Fruit fly (Drosophila melanogaster): ENCODE measurements around the gene CG32572.

CG32572 gene

DNA sequence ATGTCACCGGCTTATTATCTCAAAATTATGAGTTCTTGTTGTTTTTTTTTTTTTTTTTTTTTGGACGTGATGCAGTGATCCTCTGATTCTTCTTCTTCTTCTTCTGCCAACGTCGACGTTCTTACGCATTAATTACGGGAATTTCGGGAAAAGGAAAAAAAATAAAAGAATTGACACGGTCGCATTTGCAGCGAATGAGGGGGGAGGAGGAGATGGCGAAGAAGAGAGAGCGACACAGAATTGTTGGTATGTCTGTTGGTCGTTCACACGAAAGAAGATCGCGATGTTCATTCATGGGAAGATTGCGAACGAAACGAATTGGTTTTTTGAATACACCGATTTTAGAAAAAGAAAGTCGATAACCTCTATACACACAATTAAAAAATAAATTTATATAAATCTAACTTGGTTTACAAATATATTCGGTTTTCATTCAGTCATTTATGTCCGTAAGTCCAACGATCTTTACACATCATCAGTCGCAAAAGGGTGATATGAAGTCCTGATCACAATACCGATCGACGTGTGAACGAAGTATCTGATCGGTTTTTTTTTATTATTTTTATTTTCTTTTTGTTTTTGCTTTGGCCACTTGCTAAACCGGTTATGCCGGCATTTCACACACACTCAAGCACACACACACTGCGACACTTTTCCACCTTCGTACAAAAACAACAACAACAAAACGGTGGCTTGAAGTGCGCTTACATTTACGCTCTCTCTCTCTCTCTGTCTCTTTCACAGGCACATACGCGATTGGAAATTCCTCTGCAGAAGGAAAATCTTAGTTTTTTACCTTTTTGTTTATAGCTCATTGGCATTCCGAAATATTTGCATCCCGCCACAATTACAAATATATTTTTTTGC, 30.0 kb downstream of the CG32572 start (continued):
- peak; percentile 63 for TF ChIP-seq Vsx2 (GFP tag; optimal IDR thresholded peaks at IDR 0.05; ENCODE audit: partially characterized antibody)
- peak; percentile 28 for TF ChIP-seq Hr83 (GFP tag; optimal IDR thresholded peaks at IDR 0.05; ENCODE audit: poor library complexity, severe bottlenecking)
- TF ChIP-seq psq (GFP tag; optimal IDR thresholded peaks at IDR 0.05), result peak; percentile 86
- peak; percentile 1 for TF ChIP-seq dsf (GFP tag; optimal IDR thresholded peaks at IDR 0.05; ENCODE audit: borderline replicate concordance)
- TF ChIP-seq CG9705 (GFP tag; optimal IDR thresholded peaks at IDR 0.05), result peak; percentile 81

dm6 chrX:16751579-16752156, 30.7 kb downstream of the CG32572 start, which contains the start of gene goe:
TSS of gene goe (minus strand) at chrX:16751910.
- TF ChIP-seq usp (GFP tag; optimal IDR thresholded peaks at IDR 0.05) (no peak), h (GFP tag; optimal IDR thresholded peaks at IDR 0.05) (peak; percentile 68), ey (GFP tag; optimal IDR thresholded peaks at IDR 0.05) (peak; percentile 72), brk (GFP tag; optimal IDR thresholded peaks at IDR 0.05) (peak; percentile 54), CG32264 (GFP tag; optimal IDR thresholded peaks at IDR 0.05) (peak; percentile 43), woc (GFP tag; optimal IDR thresholded peaks at IDR 0.05) (peak; percentile 33), HLH106 (tag; optimal IDR thresholded peaks at IDR 0.05) (peak; percentile 59), Abd-B (GFP tag; optimal IDR thresholded peaks at IDR 0.05) (no peak), Jra (GFP tag; optimal IDR thresholded peaks at IDR 0.05) (peak; percentile 82), OdsH (GFP tag; optimal IDR thresholded peaks at IDR 0.05) (peak; percentile 50), psq (GFP tag; optimal IDR thresholded peaks at IDR 0.05) (peak; percentile 45), sage (GFP tag; optimal IDR thresholded peaks at IDR 0.05) (peak; percentile 18), fru (GFP tag; optimal IDR thresholded peaks at IDR 0.05) (peak; percentile 71), Myc (optimal IDR thresholded peaks at IDR 0.05) (no peak), N (GFP tag; optimal IDR thresholded peaks at IDR 0.05) (no peak), Sp1 (GFP tag; optimal IDR thresholded peaks at IDR 0.05) (peak; percentile 50), Hnf4 (GFP tag; optimal IDR thresholded peaks at IDR 0.05) (peak; percentile 85), Rel (GFP tag; optimal IDR thresholded peaks at IDR 0.05) (no peak), Rel (tag; optimal IDR thresholded peaks at IDR 0.05) (peak; percentile 10), foxo (GFP tag; optimal IDR thresholded peaks at IDR 0.05) (peak in 1 of 2 experiments; percentile 75), Mio (GFP tag; optimal IDR thresholded peaks at IDR 0.05) (no peak), br (GFP tag; optimal IDR thresholded peaks at IDR 0.05) (peak; percentile 81), rgr (GFP tag; optimal IDR thresholded peaks at IDR 0.05) (peak; percentile 90), GATAd (GFP tag; optimal IDR thresholded peaks at IDR 0.05) (peak; percentile 63), Hr78 (GFP tag; optimal IDR thresholded peaks at IDR 0.05) (no peak), pan (optimal IDR thresholded peaks at IDR 0.05) (no peak), jim (GFP tag; optimal IDR thresholded peaks at IDR 0.05) (peak; percentile 42), tai (GFP tag; optimal IDR thresholded peaks at IDR 0.05) (peak; percentile 68), dmrt93B (GFP tag; optimal IDR thresholded peaks at IDR 0.05) (peak; percentile 60), dsf (GFP tag; optimal IDR thresholded peaks at IDR 0.05; ENCODE audit: borderline replicate concordance) (peak; percentile 48), CG9705 (GFP tag; optimal IDR thresholded peaks at IDR 0.05) (peak; percentile 55), Hr83 (GFP tag; optimal IDR thresholded peaks at IDR 0.05; ENCODE audit: poor library complexity, severe bottlenecking) (peak; percentile 95), sv (GFP tag; optimal IDR thresholded peaks at IDR 0.05) (peak; percentile 0)

- no peak for TF ChIP-seq Myc (optimal IDR thresholded peaks at IDR 0.05)
- TF ChIP-seq sage (GFP tag; optimal IDR thresholded peaks at IDR 0.05), result no peak
- TF ChIP-seq Hnf4 (GFP tag; optimal IDR thresholded peaks at IDR 0.05), result no peak
These were observed 32.1 kb downstream of the CG32572 start for dm6 chrX:16753066-16753465.

- TF ChIP-seq Dif (GFP tag; optimal IDR thresholded peaks at IDR 0.05; ENCODE audit: partially characterized antibody), result no peak
- no peak for TF ChIP-seq tai (GFP tag; optimal IDR thresholded peaks at IDR 0.05)
- TF ChIP-seq pan (optimal IDR thresholded peaks at IDR 0.05), result no peak
- no peak for TF ChIP-seq rgr (GFP tag; optimal IDR thresholded peaks at IDR 0.05)
- no peak for TF ChIP-seq Hr78 (GFP tag; optimal IDR thresholded peaks at IDR 0.05)
- no peak for TF ChIP-seq ey (GFP tag; optimal IDR thresholded peaks at IDR 0.05)
- no peak for TF ChIP-seq jim (GFP tag; optimal IDR thresholded peaks at IDR 0.05)
- no peak for TF ChIP-seq Myc (optimal IDR thresholded peaks at IDR 0.05)
- TF ChIP-seq psq (GFP tag; optimal IDR thresholded peaks at IDR 0.05), result no peak
- TF ChIP-seq fru (GFP tag; optimal IDR thresholded peaks at IDR 0.05), result no peak
- no peak for TF ChIP-seq Jra (GFP tag; optimal IDR thresholded peaks at IDR 0.05)
- TF ChIP-seq Abd-B (GFP tag; optimal IDR thresholded peaks at IDR 0.05), result no peak
- TF ChIP-seq sv (GFP tag; optimal IDR thresholded peaks at IDR 0.05), result no peak
- TF ChIP-seq dmrt93B (GFP tag; optimal IDR thresholded peaks at IDR 0.05), result no peak
- TF ChIP-seq HLH106 (tag; optimal IDR thresholded peaks at IDR 0.05), result no peak
- no peak for TF ChIP-seq dsf (GFP tag; optimal IDR thresholded peaks at IDR 0.05; ENCODE audit: borderline replicate concordance)
- TF ChIP-seq GATAd (GFP tag; optimal IDR thresholded peaks at IDR 0.05), result no peak
- no peak for TF ChIP-seq h (GFP tag; optimal IDR thresholded peaks at IDR 0.05)
- TF ChIP-seq Mio (GFP tag; optimal IDR thresholded peaks at IDR 0.05), result no peak
- TF ChIP-seq usp (GFP tag; optimal IDR thresholded peaks at IDR 0.05), result no peak
These were observed 36.7 kb downstream of the CG32572 start for dm6 chrX:16757645-16758044.
